Worm (Caenorhabditis elegans) whole organism, L2 larva: ENCODE measurements around the gene cki-1.

ENCODE experiments used
- ama-1 ChIP-seq: fragments of 150-350 bp; optimal IDR thresholded peaks from 2 replicates; lab custom pipeline; 2018; ENCODE audit warnings: inconsistent platforms
- egl-27 ChIP-seq: sonication (generic microtip); optimal IDR thresholded peaks from 3 replicates; lab custom pipeline; 2017; ENCODE audit warnings: missing biosample characterization, missing genetic modification reagents, missing genetic modification characterization

DNA sequence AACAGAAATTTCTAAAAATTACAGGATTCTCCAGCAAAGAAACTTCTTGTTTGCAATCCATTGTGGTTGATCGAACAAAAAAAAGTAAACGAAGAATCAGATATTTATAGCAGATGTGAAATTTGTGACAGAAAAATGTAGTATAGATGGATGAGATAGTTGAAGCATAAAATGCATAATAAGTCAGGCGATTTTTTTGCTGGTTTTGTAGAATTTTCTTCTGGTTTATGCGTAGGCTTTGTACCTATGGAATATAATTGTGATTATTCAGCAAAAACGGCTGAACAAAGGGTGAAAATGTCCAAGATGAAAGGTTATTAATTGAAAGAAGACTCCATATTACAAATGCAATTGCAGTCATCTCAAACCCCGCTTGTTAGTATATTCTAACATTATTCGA, 45.6 kb upstream of the cki-1 start, which contains the start of gene srh-39:
- TF ChIP-seq ama-1 (lab: Kevin White, UChicago) (no peak), egl-27 (tag; lab: Kevin White, UChicago) (no peak)
